Worm (Caenorhabditis elegans) whole organism, L2 larva: ENCODE results near the gene hgrs-1.

Experiments
- F13H6.1 ChIP-seq: sonication (generic microtip); optimal IDR thresholded peaks from 2 replicates; lab custom pipeline; 2016; ENCODE audit warnings: missing genetic modification characterization, missing compliant biosample characterization
- Y55F3AM.14 ChIP-seq: fragments of 200-800 bp; sonication (Bioruptor generic); optimal IDR thresholded peaks from 2 replicates; lab custom pipeline; 2018; ENCODE audit warnings: mild to moderate bottlenecking, missing genetic modification characterization, missing compliant biosample characterization
- alr-1 ChIP-seq: fragments of 150-350 bp; optimal IDR thresholded peaks from 2 replicates; lab custom pipeline; 2014; ENCODE audit warnings: missing biosample characterization, missing genetic modification characterization
- ama-1 ChIP-seq: fragments of 150-350 bp; optimal IDR thresholded peaks from 2 replicates; lab custom pipeline; 2018; ENCODE audit warnings: inconsistent platforms
- blmp-1 ChIP-seq: sonication (generic microtip); optimal IDR thresholded peaks from 2 replicates; lab custom pipeline; 2017; ENCODE audit warnings: missing genetic modification characterization, mild to moderate bottlenecking, missing compliant biosample characterization, antibody characterized with exemption, moderate library complexity; ENCODE audit not compliant: insufficient read depth
- ceh-16 ChIP-seq: fragments of 150-350 bp; optimal IDR thresholded peaks from 2 replicates; lab custom pipeline; 2014; ENCODE audit warnings: missing biosample characterization, missing genetic modification characterization
- ceh-82 ChIP-seq: fragments of 150-350 bp; optimal IDR thresholded peaks from 2 replicates; lab custom pipeline; 2014; ENCODE audit warnings: missing biosample characterization, missing genetic modification characterization
- crh-2 ChIP-seq: sonication (generic microtip); optimal IDR thresholded peaks from 2 replicates; lab custom pipeline; 2017; ENCODE audit warnings: missing biosample characterization, missing genetic modification characterization
- dmd-4 ChIP-seq: sonication (generic microtip); optimal IDR thresholded peaks from 2 replicates; lab custom pipeline; 2017; ENCODE audit warnings: missing biosample characterization, missing genetic modification characterization
- elt-1 ChIP-seq: fragments of 150-350 bp; optimal IDR thresholded peaks from 2 replicates; lab custom pipeline; 2014; ENCODE audit warnings: missing biosample characterization, missing genetic modification characterization
- elt-3 ChIP-seq: sonication (generic microtip); optimal IDR thresholded peaks from 2 replicates; lab custom pipeline; 2017; ENCODE audit warnings: missing biosample characterization, missing genetic modification characterization
- fos-1 ChIP-seq: fragments of 150-350 bp; optimal IDR thresholded peaks from 2 replicates; lab custom pipeline; 2014; ENCODE audit warnings: missing biosample characterization, missing genetic modification characterization
- gmeb-1 ChIP-seq: fragments of 150-350 bp; optimal IDR thresholded peaks from 2 replicates; lab custom pipeline; 2014; ENCODE audit warnings: missing biosample characterization, missing genetic modification characterization
- lin-13 ChIP-seq: fragments of 150-350 bp; optimal IDR thresholded peaks from 2 replicates; lab custom pipeline; 2014; ENCODE audit warnings: missing biosample characterization, missing genetic modification reagents, missing genetic modification characterization
- lsy-2 ChIP-seq, 2 experiments: fragments of 150-350 bp in 1 of 2; sonication (generic microtip) in 1 of 2; optimal IDR thresholded peaks; 2 replicates each; lab custom pipeline; 2014 to 2017; ENCODE audit warnings: missing biosample characterization in 2 of 2, missing genetic modification characterization in 2 of 2
- mab-5 ChIP-seq: fragments of 150-350 bp; optimal IDR thresholded peaks from 2 replicates; lab custom pipeline; 2014; ENCODE audit warnings: missing biosample characterization, missing genetic modification characterization
- mdl-1 ChIP-seq, 2 experiments: fragments of 150-350 bp in 1 of 2; sonication (generic microtip) in 1 of 2; optimal IDR thresholded peaks; 2 replicates each; lab custom pipeline; 2017; ENCODE audit warnings: missing biosample characterization in 2 of 2, missing genetic modification characterization in 2 of 2
- nhr-12 ChIP-seq: fragments of 150-350 bp; optimal IDR thresholded peaks from 2 replicates; lab custom pipeline; 2014; ENCODE audit warnings: missing biosample characterization, missing genetic modification characterization
- nhr-21 ChIP-seq: fragments of 150-350 bp; optimal IDR thresholded peaks from 2 replicates; lab custom pipeline; 2014; ENCODE audit warnings: missing biosample characterization, missing genetic modification characterization
- nhr-237 ChIP-seq: fragments of 150-350 bp; optimal IDR thresholded peaks from 2 replicates; lab custom pipeline; 2014; ENCODE audit warnings: missing biosample characterization, missing genetic modification characterization
- nhr-25 ChIP-seq: fragments of 150-350 bp; sonication (generic microtip); optimal IDR thresholded peaks from 3 replicates; lab custom pipeline; 2014; ENCODE audit warnings: missing biosample characterization, missing genetic modification characterization
- nhr-6 ChIP-seq: fragments of 150-350 bp; optimal IDR thresholded peaks from 2 replicates; lab custom pipeline; 2014; ENCODE audit warnings: missing biosample characterization, missing genetic modification characterization
- nhr-77 ChIP-seq: fragments of 150-350 bp; optimal IDR thresholded peaks from 2 replicates; lab custom pipeline; 2014; ENCODE audit warnings: missing biosample characterization, missing genetic modification characterization
- sem-4 ChIP-seq: fragments of 150-350 bp; optimal IDR thresholded peaks from 2 replicates; lab custom pipeline; 2014; ENCODE audit warnings: missing biosample characterization, missing genetic modification reagents, missing genetic modification characterization
- sma-9 ChIP-seq, 2 experiments: fragments of 150-350 bp in 1 of 2; sonication (generic microtip) in 1 of 2; optimal IDR thresholded peaks; 2 replicates each; lab custom pipeline; 2014 to 2016; ENCODE audit warnings: missing genetic modification characterization in 2 of 2, mild to moderate bottlenecking in 1 of 2, missing biosample characterization in 1 of 2, missing compliant biosample characterization in 1 of 2, missing genetic modification reagents in 1 of 2, moderate library complexity in 1 of 2
- snpc-4 ChIP-seq: fragments of 150-350 bp; optimal IDR thresholded peaks from 2 replicates; lab custom pipeline; 2014; ENCODE audit warnings: missing biosample characterization, missing genetic modification characterization
- unc-39 ChIP-seq: fragments of 150-350 bp; optimal IDR thresholded peaks from 2 replicates; lab custom pipeline; 2014; ENCODE audit warnings: missing biosample characterization, missing genetic modification characterization
- unc-55 ChIP-seq: fragments of 150-350 bp; sonication (generic microtip); optimal IDR thresholded peaks from 3 replicates; lab custom pipeline; 2014; ENCODE audit warnings: missing biosample characterization, missing genetic modification reagents, missing genetic modification characterization
- zag-1 ChIP-seq: fragments of 150-350 bp; optimal IDR thresholded peaks from 2 replicates; lab custom pipeline; 2014; ENCODE audit warnings: missing biosample characterization, missing genetic modification characterization
- ztf-1 ChIP-seq: fragments of 200-800 bp; sonication (Bioruptor generic); conservative IDR thresholded peaks from 2 replicates; pipeline ENCODE4 v1.3.6; 2022; ENCODE audit warnings: missing genetic modification characterization, missing compliant biosample characterization
- ztf-4 ChIP-seq: fragments of 150-350 bp; optimal IDR thresholded peaks from 2 replicates; lab custom pipeline; 2014; ENCODE audit warnings: missing biosample characterization, missing genetic modification characterization

Gene hgrs-1

DNA sequence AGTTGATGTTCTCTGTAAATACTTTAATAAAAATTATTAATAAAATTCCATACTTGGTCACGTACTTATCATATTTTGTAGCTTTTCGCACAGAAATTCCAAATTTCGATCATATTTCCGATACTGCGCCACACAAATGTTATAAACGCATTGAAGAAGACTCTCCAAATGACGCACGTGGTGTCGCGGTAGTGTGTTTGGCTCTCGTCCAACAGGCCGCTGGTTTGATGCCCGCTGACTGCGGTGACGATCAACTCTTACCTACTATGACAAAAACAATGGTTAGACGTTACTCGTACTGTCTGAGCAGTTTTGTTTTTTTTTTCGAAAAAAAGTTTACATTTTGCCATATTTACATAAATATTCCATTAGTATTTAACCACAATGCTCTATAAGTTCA, 47.0 kb upstream of the hgrs-1 start (continued):
- TF ChIP-seq dmd-4 (tag; lab: Kevin White, UChicago) (no peak), crh-2 (tag; lab: Kevin White, UChicago) (peak; percentile 58), F13H6.1 (peak; percentile 63), nhr-6 (tag; lab: Kevin White, UChicago) (no peak), alr-1 (tag; lab: Kevin White, UChicago) (no peak), ama-1 (no peak), ceh-82 (tag; lab: Kevin White, UChicago) (no peak), fos-1 (tag; lab: Kevin White, UChicago) (peak; percentile 66), Y55F3AM.14 (GFP tag; lab: Kevin White, UChicago) (peak; percentile 47), nhr-77 (tag; lab: Kevin White, UChicago) (no peak), gmeb-1 (tag; lab: Kevin White, UChicago) (peak; percentile 53), ztf-1 (GFP tag; lab: Robert Waterston, UW) (no peak)

DNA sequence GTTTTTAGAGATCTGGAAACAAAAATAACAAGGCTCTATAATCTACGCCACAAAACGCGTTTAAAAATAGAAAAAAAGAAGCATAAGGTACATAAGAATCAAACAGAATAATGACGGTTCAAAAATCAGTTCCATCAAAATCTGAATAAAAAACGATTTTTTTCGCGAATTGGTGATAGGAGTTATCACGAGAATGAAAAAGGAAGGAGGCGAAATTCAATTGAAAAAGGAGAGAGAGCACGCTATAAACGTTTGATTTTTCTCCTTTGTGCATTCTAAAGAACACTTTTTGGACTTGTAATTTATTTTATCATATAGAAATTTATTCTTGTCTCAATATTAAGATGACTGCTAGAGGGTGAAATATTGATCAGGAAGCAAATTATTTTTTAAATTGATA, 45.5 kb upstream of the hgrs-1 start:
- TF ChIP-seq mdl-1 (tag; optimal IDR thresholded peaks at IDR 0.05; lab: Kevin White, UChicago), result no peak
- TF ChIP-seq ztf-4 (tag; lab: Kevin White, UChicago), result no peak
- no peak for TF ChIP-seq dmd-4 (tag; lab: Kevin White, UChicago)
- TF ChIP-seq alr-1 (tag; lab: Kevin White, UChicago), result no peak
- no peak for TF ChIP-seq sem-4
- peak; percentile 56 for TF ChIP-seq fos-1 (tag; lab: Kevin White, UChicago)
- TF ChIP-seq sma-9 (GFP tag; optimal IDR thresholded peaks at IDR 0.05; lab: Kevin White, UChicago), result peak; percentile 27
- no peak for TF ChIP-seq sma-9 (tag; optimal IDR thresholded peaks at IDR 0.05; lab: Kevin White, UChicago)

DNA sequence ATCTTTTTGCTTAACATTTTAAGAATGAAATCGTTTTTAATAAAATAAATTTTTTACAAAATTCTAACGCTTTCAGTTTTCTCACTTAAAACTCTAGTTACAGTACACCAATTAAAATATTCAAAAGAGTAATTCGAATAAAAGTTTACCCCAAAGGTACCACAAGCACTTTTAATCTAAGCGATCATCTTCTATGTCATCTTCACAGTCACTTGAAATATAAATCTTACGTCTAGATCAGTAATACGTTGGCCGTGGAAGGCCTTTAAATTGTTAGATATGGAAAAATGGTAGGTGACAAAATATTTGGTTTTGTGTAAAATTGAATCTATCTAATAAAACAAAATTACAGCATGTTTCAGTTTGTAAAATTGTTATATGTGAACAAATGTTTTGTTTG, 41.5 kb upstream of the hgrs-1 start:
- TF ChIP-seq sma-9 (GFP tag; optimal IDR thresholded peaks at IDR 0.05; lab: Kevin White, UChicago) (peak; percentile 80), sma-9 (tag; optimal IDR thresholded peaks at IDR 0.05; lab: Kevin White, UChicago) (no peak), lin-13 (no peak), lsy-2 (tag; optimal IDR thresholded peaks at IDR 0.05; lab: Kevin White, UChicago) (no peak), elt-3 (no peak), snpc-4 (tag; lab: Kevin White, UChicago) (no peak), nhr-237 (tag; lab: Kevin White, UChicago) (no peak), gmeb-1 (tag; lab: Kevin White, UChicago) (no peak), ceh-16 (peak; percentile 12), elt-1 (tag; lab: Kevin White, UChicago) (peak; percentile 86), sem-4 (no peak), zag-1 (tag; lab: Kevin White, UChicago) (no peak), nhr-12 (tag; lab: Kevin White, UChicago) (no peak), crh-2 (tag; lab: Kevin White, UChicago) (no peak), blmp-1 (tag; lab: Kevin White, UChicago) (no peak), mab-5 (tag; lab: Kevin White, UChicago) (no peak), unc-55 (GFP tag; lab: Kevin White, UChicago) (no peak), nhr-25 (tag; lab: Kevin White, UChicago) (peak; percentile 37)

DNA sequence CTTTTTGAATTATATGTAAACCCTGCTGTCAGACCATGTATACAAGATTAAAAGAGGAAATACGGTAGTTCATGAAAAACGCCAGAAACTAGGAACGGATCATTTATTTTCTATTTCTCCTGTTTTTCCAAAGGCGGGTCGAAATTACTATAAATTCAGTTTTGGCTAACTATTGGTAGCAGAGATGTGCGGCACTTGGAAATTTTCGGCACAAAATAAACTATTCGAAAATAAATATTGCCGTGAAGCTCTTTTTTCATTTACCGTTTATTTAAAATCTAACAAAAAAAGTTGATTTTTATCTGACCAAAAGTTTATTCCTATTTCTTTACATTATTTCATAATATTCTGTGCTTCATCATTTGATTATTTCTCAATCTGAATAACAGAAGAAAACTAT, 38.3 kb upstream of the hgrs-1 start, which contains the start of gene T09A12.1:
T09A12.1 (plus strand) TSS at position 301 of the 400 bp plus-strand sequence.
- TF ChIP-seq nhr-21 (no peak), lin-13 (no peak), ztf-4 (tag; lab: Kevin White, UChicago) (no peak)

DNA sequence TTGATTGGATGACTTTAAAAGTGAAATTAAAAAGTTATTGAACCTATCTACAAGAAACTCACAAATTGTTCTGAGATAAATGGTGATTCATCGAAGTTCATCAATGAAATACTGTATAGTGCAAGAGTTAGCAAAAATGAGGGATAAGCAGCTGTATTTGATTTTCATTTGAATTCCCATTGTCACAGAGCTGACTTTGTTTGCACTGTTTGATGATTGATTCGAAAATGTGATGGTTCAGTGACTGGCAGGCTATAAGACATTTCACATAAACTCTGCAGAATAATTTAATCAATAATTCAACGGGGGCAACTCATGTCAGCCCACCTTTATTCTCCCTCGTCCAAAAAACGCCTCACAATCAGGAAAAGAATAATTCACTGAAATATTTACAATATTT, 37.8 kb upstream of the hgrs-1 start, which contains the start of gene T09A12.8:
T09A12.8 (minus strand) TSS at position 101 of the 400 bp plus-strand sequence.
- no peak for TF ChIP-seq ama-1
- no peak for TF ChIP-seq ztf-4 (tag; lab: Kevin White, UChicago)
- TF ChIP-seq lin-13, result no peak
- no peak for TF ChIP-seq nhr-6 (tag; lab: Kevin White, UChicago)
- TF ChIP-seq nhr-77 (tag; lab: Kevin White, UChicago), result no peak
- no peak for TF ChIP-seq fos-1 (tag; lab: Kevin White, UChicago)
- TF ChIP-seq gmeb-1 (tag; lab: Kevin White, UChicago), result no peak
- no peak for TF ChIP-seq lsy-2 (tag; optimal IDR thresholded peaks at IDR 0.05; lab: Kevin White, UChicago)
- TF ChIP-seq unc-55 (GFP tag; lab: Kevin White, UChicago), result no peak
- TF ChIP-seq unc-39 (tag; lab: Kevin White, UChicago), result no peak
- TF ChIP-seq alr-1 (tag; lab: Kevin White, UChicago), result no peak
